Fruit fly (Drosophila melanogaster) whole organism, adult: ENCODE results near the gene DCX-EMAP.

Experiments used
- CG11617 ChIP-seq: fragments of 200-800 bp; sonication (Bioruptor generic); optimal IDR thresholded peaks from 2 replicates; lab custom pipeline; 2017; ENCODE audit warnings: mild to moderate bottlenecking, missing biosample characterization, missing genetic modification reagents, missing genetic modification characterization
- CG12768 ChIP-seq: fragments of 200-800 bp; sonication (Bioruptor generic); optimal IDR thresholded peaks from 2 replicates; lab custom pipeline; 2017; ENCODE audit warnings: missing biosample characterization, missing genetic modification characterization, mild to moderate bottlenecking, moderate library complexity, missing genetic modification reagents
- CG14711 ChIP-seq: fragments of 200-800 bp; sonication (Bioruptor generic); optimal IDR thresholded peaks from 2 replicates; lab custom pipeline; 2018; ENCODE audit warnings: missing biosample characterization, mild to moderate bottlenecking, missing genetic modification characterization, moderate library complexity
- CG1620 ChIP-seq: fragments of 200-800 bp; sonication (Bioruptor generic); optimal IDR thresholded peaks from 2 replicates; lab custom pipeline; 2016; ENCODE audit warnings: missing biosample characterization, missing genetic modification characterization
- CG33017 ChIP-seq: fragments of 200-800 bp; sonication (Bioruptor generic); optimal IDR thresholded peaks from 2 replicates; lab custom pipeline; 2018; ENCODE audit warnings: missing biosample characterization, mild to moderate bottlenecking, missing genetic modification characterization, moderate library complexity
- CG5204 ChIP-seq: fragments of 200-800 bp; sonication (Bioruptor generic); optimal IDR thresholded peaks from 2 replicates; lab custom pipeline; 2016; ENCODE audit warnings: missing biosample characterization, missing genetic modification characterization
- CG7045 ChIP-seq: fragments of 200-800 bp; sonication (Bioruptor generic); optimal IDR thresholded peaks from 2 replicates; lab custom pipeline; 2017; ENCODE audit warnings: missing biosample characterization, mild to moderate bottlenecking, missing genetic modification characterization
- CG7101 ChIP-seq: fragments of 200-800 bp; sonication (Bioruptor generic); optimal IDR thresholded peaks from 2 replicates; lab custom pipeline; 2018; ENCODE audit warnings: missing biosample characterization, mild to moderate bottlenecking, missing genetic modification characterization, moderate library complexity
- Clk ChIP-seq: fragments of 200-800 bp; sonication (Bioruptor generic); optimal IDR thresholded peaks from 2 replicates; lab custom pipeline; 2017; ENCODE audit warnings: missing biosample characterization, missing genetic modification characterization
- Crg-1 ChIP-seq: fragments of 200-800 bp; sonication (Bioruptor generic); optimal IDR thresholded peaks from 2 replicates; lab custom pipeline; 2016; ENCODE audit warnings: missing biosample characterization, missing genetic modification characterization
- Mnt ChIP-seq: fragments of 200-800 bp; sonication (Bioruptor generic); optimal IDR thresholded peaks from 2 replicates; lab custom pipeline; 2016; ENCODE audit warnings: missing biosample characterization, mild to moderate bottlenecking, missing genetic modification characterization
- bab1 ChIP-seq: fragments of 200-800 bp; sonication (Bioruptor generic); optimal IDR thresholded peaks from 3 replicates; lab custom pipeline; 2019; ENCODE audit warnings: missing biosample characterization, mild to moderate bottlenecking, missing genetic modification characterization, moderate library complexity
- cic ChIP-seq: fragments of 200-800 bp; sonication (Bioruptor generic); optimal IDR thresholded peaks from 2 replicates; lab custom pipeline; 2017; ENCODE audit warnings: missing biosample characterization, mild to moderate bottlenecking, missing genetic modification characterization, moderate library complexity
- cnc ChIP-seq, 2 experiments: fragments of >200 bp; optimal IDR thresholded peaks; 2 replicates each; lab custom pipeline; 2017
- kay ChIP-seq: fragments of 200-800 bp; sonication (Bioruptor generic); peaks from one replicate; lab custom pipeline; 2016; ENCODE audit warnings: missing biosample characterization, missing genetic modification characterization, borderline replicate concordance
- ovo ChIP-seq: fragments of 200-800 bp; sonication (Bioruptor generic); optimal IDR thresholded peaks from 2 replicates; lab custom pipeline; 2016; ENCODE audit warnings: missing biosample characterization, missing genetic modification characterization
- pad ChIP-seq: fragments of 200-800 bp; sonication (Bioruptor generic); optimal IDR thresholded peaks from 3 replicates; lab custom pipeline; 2017; ENCODE audit warnings: missing biosample characterization, missing genetic modification characterization, mild to moderate bottlenecking, moderate library complexity, missing genetic modification reagents
- tj ChIP-seq: fragments of 200-800 bp; sonication (Bioruptor generic); optimal IDR thresholded peaks from 3 replicates; lab custom pipeline; 2017; ENCODE audit warnings: missing biosample characterization, mild to moderate bottlenecking, missing genetic modification characterization, moderate library complexity
- toe ChIP-seq: fragments of 200-800 bp; sonication (Bioruptor generic); optimal IDR thresholded peaks from 2 replicates; lab custom pipeline; 2016; ENCODE audit warnings: missing biosample characterization, missing genetic modification characterization

DCX-EMAP gene

dm6 chr3L:14984521-14985150 lies 81.0 kb downstream of the DCX-EMAP start, which contains the start of gene mnd:
Gene mnd (plus strand): TSS chr3L:14985100.
- TF ChIP-seq CG14711: peak; percentile 31
- TF ChIP-seq tj: no peak

- TF ChIP-seq CG33017 (tag; lab: Kevin White, UChicago) (no peak), kay (GFP tag; lab: Kevin White, UChicago) (peak; percentile 37), cic (no peak), CG11617 (GFP tag; lab: Kevin White, UChicago) (no peak)
Measured at dm6 chr3L:14986340-14986916, 82.8 kb downstream of the DCX-EMAP start.

dm6 chr3L:14986984-14987896 lies 83.6 kb downstream of the DCX-EMAP start:
- TF ChIP-seq CG12768 (GFP tag; lab: Kevin White, UChicago) (peak; percentile 23), Mnt (peak; percentile 58), Crg-1 (no peak), ovo (GFP tag; lab: Kevin White, UChicago) (no peak), cic (peak; percentile 12), CG5204 (GFP tag; lab: Kevin White, UChicago) (no peak)

dm6 chr3L:14988231-14988630 lies 84.6 kb downstream of the DCX-EMAP start:
- TF ChIP-seq tj (peak; percentile 64), cnc (optimal IDR thresholded peaks at IDR 0.05; lab: Kevin White, UChicago) (no peak)

dm6 chr3L:14989879-14990278 lies 86.3 kb downstream of the DCX-EMAP start:
- TF ChIP-seq bab1 (no peak), kay (GFP tag; lab: Kevin White, UChicago) (no peak), CG11617 (GFP tag; lab: Kevin White, UChicago) (no peak), CG33017 (tag; lab: Kevin White, UChicago) (no peak), pad (no peak), Mnt (no peak), CG1620 (no peak), cnc (optimal IDR thresholded peaks at IDR 0.05; lab: Kevin White, UChicago) (no peak), ovo (GFP tag; lab: Kevin White, UChicago) (no peak), tj (no peak), cic (no peak), Crg-1 (no peak), CG7045 (GFP tag; lab: Kevin White, UChicago) (no peak), CG14711 (no peak), toe (GFP tag; lab: Kevin White, UChicago) (no peak), CG7101 (no peak), Clk (no peak), CG12768 (GFP tag; lab: Kevin White, UChicago) (no peak)

- TF ChIP-seq CG1620 (no peak), Mnt (peak; percentile 23), toe (GFP tag; lab: Kevin White, UChicago) (no peak), kay (GFP tag; lab: Kevin White, UChicago) (peak; percentile 76)
Measured at dm6 chr3L:14992025-14992424, 88.4 kb downstream of the DCX-EMAP start, which contains the start of gene Zip71B. Gene Zip71B (plus strand): TSS chr3L:14992289.
